Worm (Caenorhabditis elegans) whole organism, young adult: ENCODE results near the gene acy-2.

Experiments used
- ama-1 ChIP-seq, 3 experiments: fragments of 150-350 bp in 1 of 3; sonication (generic microtip) in 2 of 3; optimal IDR thresholded peaks; 2 replicates each; lab custom pipeline; 2014 to 2018; ENCODE audit warnings: missing biosample characterization in 2 of 3, missing genetic modification characterization in 2 of 3, missing genetic modification reagents in 2 of 3
- attf-3 ChIP-seq: fragments of 200-800 bp; sonication (Bioruptor generic); conservative IDR thresholded peaks from 2 replicates; pipeline ENCODE4 v1.3.6; 2022; ENCODE audit warnings: missing genetic modification reagents, missing genetic modification characterization, missing compliant biosample characterization
- ceh-58 ChIP-seq: fragments of 200-800 bp; sonication (Bioruptor generic); IDR thresholded peaks from 2 replicates; pipeline ENCODE4 v1.3.6; 2022; ENCODE audit warnings: missing genetic modification characterization, missing compliant biosample characterization
- dpl-1 ChIP-seq: fragments of 150-350 bp; optimal IDR thresholded peaks from 2 replicates; lab custom pipeline; 2014; ENCODE audit warnings: missing biosample characterization, missing genetic modification reagents, missing genetic modification characterization
- efl-1 ChIP-seq: fragments of 150-350 bp; optimal IDR thresholded peaks from 2 replicates; lab custom pipeline; 2014; ENCODE audit warnings: missing biosample characterization, missing genetic modification reagents, missing genetic modification characterization
- egrh-3 ChIP-seq: fragments of 200-800 bp; sonication (Bioruptor generic); IDR thresholded peaks from 2 replicates; pipeline ENCODE4 v1.3.6; 2022; ENCODE audit warnings: missing genetic modification reagents, missing genetic modification characterization, missing compliant biosample characterization
- nfya-1 ChIP-seq: sonication (generic microtip); optimal IDR thresholded peaks from 2 replicates; lab custom pipeline; 2017; ENCODE audit warnings: antibody characterized with exemption, missing compliant biosample characterization, missing genetic modification characterization, borderline replicate concordance; ENCODE audit not compliant: insufficient read depth
- snpc-3.4 ChIP-seq: sonication (generic microtip); optimal IDR thresholded peaks from 2 replicates; lab custom pipeline; 2017; ENCODE audit warnings: missing genetic modification characterization, mild to moderate bottlenecking, missing compliant biosample characterization, antibody characterized with exemption, moderate library complexity, missing genotype, missing genetic modification reagents
- snpc-4 ChIP-seq, 5 experiments: fragments of 150-350 bp in 1 of 5; sonication (generic microtip) in 4 of 5; optimal IDR thresholded peaks; 2 replicates each; lab custom pipeline; 2014 to 2018; ENCODE audit warnings: missing genetic modification characterization in 5 of 5, missing biosample characterization in 3 of 5, antibody characterized with exemption in 2 of 5, mild to moderate bottlenecking in 2 of 5, missing compliant biosample characterization in 2 of 5, missing genotype in 2 of 5, moderate library complexity in 2 of 5, missing genetic modification reagents in 1 of 5
- unc-62 ChIP-seq: fragments of 150-350 bp; optimal IDR thresholded peaks from 2 replicates; lab custom pipeline; 2014; ENCODE audit warnings: missing biosample characterization, missing genetic modification reagents, missing genetic modification characterization

DNA sequence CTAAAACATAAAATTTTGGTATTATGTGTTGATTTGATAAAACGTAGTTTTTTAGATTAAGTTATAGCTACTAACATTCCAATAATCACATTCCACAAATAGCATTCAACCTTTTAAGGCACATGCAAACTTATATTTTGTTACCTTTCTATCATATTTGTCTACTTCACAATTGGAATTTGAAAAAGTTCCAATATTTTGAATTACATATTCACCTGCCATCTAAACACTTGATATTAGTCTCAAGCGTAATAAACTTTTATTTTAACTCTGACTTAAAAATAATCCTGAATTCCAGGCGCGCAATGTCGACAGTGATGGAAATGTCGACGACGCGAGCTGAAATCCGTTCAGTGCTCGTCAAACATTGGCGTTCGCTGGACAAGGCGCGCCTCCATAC is at the start of gene acy-2:
- TF ChIP-seq snpc-3.4 (no peak), snpc-4 (GFP tag; optimal IDR thresholded peaks at IDR 0.05; lab: Kevin White, UChicago) (no peak), snpc-4 (tag; optimal IDR thresholded peaks at IDR 0.05; lab: Kevin White, UChicago) (no peak), ceh-58 (no peak), dpl-1 (no peak), efl-1 (GFP tag; lab: Kevin White, UChicago) (no peak), egrh-3 (GFP tag; lab: Robert Waterston, UW) (no peak), attf-3 (GFP tag; lab: Robert Waterston, UW) (no peak), ama-1 (optimal IDR thresholded peaks at IDR 0.05; lab: Kevin White, UChicago) (no peak), ama-1 (GFP tag; optimal IDR thresholded peaks at IDR 0.05; lab: Kevin White, UChicago) (no peak), nfya-1 (no peak), unc-62 (GFP tag; lab: Kevin White, UChicago) (no peak)
